Worm (Caenorhabditis elegans) whole organism, L1 larva: ENCODE data around the gene Y75B8A.33.

Source experiments
- C04F5.9 ChIP-seq: sonication (generic microtip); optimal IDR thresholded peaks from 2 replicates; lab custom pipeline; 2016; ENCODE audit warnings: missing genetic modification characterization, missing compliant biosample characterization
- C16A3.4 ChIP-seq: fragments of 150-350 bp; optimal IDR thresholded peaks from 2 replicates; lab custom pipeline; 2014; ENCODE audit warnings: missing biosample characterization, missing genetic modification characterization
- F16B12.6 ChIP-seq: fragments of 150-350 bp; optimal IDR thresholded peaks from 2 replicates; lab custom pipeline; 2014; ENCODE audit warnings: missing biosample characterization, missing genetic modification characterization
- Y116A8C.19 ChIP-seq: sonication (generic microtip); optimal IDR thresholded peaks from 2 replicates; lab custom pipeline; 2016; ENCODE audit warnings: missing compliant biosample characterization, missing genetic modification characterization, borderline replicate concordance
- aha-1 ChIP-seq: fragments of 150-350 bp; optimal IDR thresholded peaks from 2 replicates; lab custom pipeline; 2014; ENCODE audit warnings: missing biosample characterization, missing genetic modification characterization
- alr-1 ChIP-seq: fragments of 200-800 bp; sonication (Bioruptor generic); optimal IDR thresholded peaks from 2 replicates; lab custom pipeline; 2018; ENCODE audit warnings: borderline replicate concordance, mild to moderate bottlenecking, missing genetic modification characterization, missing compliant biosample characterization
- ama-1 ChIP-seq: fragments of 150-350 bp; optimal IDR thresholded peaks from 2 replicates; lab custom pipeline; 2014
- ceh-8 ChIP-seq: fragments of 200-800 bp; sonication (Bioruptor generic); optimal IDR thresholded peaks from 2 replicates; lab custom pipeline; 2018; ENCODE audit warnings: mild to moderate bottlenecking, missing genetic modification characterization, moderate library complexity, missing compliant biosample characterization
- ceh-90 ChIP-seq: sonication (generic microtip); optimal IDR thresholded peaks from 2 replicates; lab custom pipeline; 2016; ENCODE audit warnings: missing genetic modification characterization, missing compliant biosample characterization
- ces-1 ChIP-seq: fragments of 150-350 bp; optimal IDR thresholded peaks from 2 replicates; lab custom pipeline; 2014; ENCODE audit warnings: missing biosample characterization, missing genetic modification reagents, missing genetic modification characterization
- dsc-1 ChIP-seq: sonication (generic microtip); optimal IDR thresholded peaks from 2 replicates; lab custom pipeline; 2016; ENCODE audit warnings: mild to moderate bottlenecking, missing genetic modification characterization, missing compliant biosample characterization
- efl-3 ChIP-seq: fragments of 200-800 bp; sonication (Bioruptor generic); optimal IDR thresholded peaks from 2 replicates; lab custom pipeline; 2018; ENCODE audit warnings: mild to moderate bottlenecking, missing genetic modification characterization, missing compliant biosample characterization
- egl-27 ChIP-seq, 2 experiments: fragments of 150-350 bp in 1 of 2; sonication (generic microtip); optimal IDR thresholded peaks; 3 replicates each; lab custom pipeline; 2017 to 2018; ENCODE audit warnings: missing biosample characterization in 2 of 2, missing genetic modification characterization in 2 of 2, missing genetic modification reagents in 2 of 2
- elt-2 ChIP-seq: sonication (generic microtip); optimal IDR thresholded peaks from 2 replicates; lab custom pipeline; 2016; ENCODE audit warnings: missing genetic modification characterization, mild to moderate bottlenecking, inconsistent platforms, missing compliant biosample characterization, missing genetic modification reagents
- ets-5 ChIP-seq: fragments of 200-800 bp; sonication (Bioruptor generic); IDR thresholded peaks from 2 replicates; pipeline ENCODE4 v1.3.6; 2022; ENCODE audit warnings: missing genetic modification characterization, missing compliant biosample characterization
- fos-1 ChIP-seq: fragments of 150-350 bp; optimal IDR thresholded peaks from 2 replicates; lab custom pipeline; 2014; ENCODE audit warnings: missing biosample characterization, missing genetic modification characterization
- grh-1 ChIP-seq: fragments of 200-800 bp; sonication (Bioruptor generic); IDR thresholded peaks from 2 replicates; pipeline ENCODE4 v1.3.6; 2022; ENCODE audit warnings: missing genetic modification reagents, missing genetic modification characterization, missing compliant biosample characterization
- hlh-17 ChIP-seq: fragments of 200-800 bp; sonication (Bioruptor generic); optimal IDR thresholded peaks from 2 replicates; lab custom pipeline; 2018; ENCODE audit warnings: missing genetic modification characterization, mild to moderate bottlenecking, missing compliant biosample characterization, moderate library complexity, borderline replicate concordance
- hlh-4 ChIP-seq: sonication (generic microtip); optimal IDR thresholded peaks from 2 replicates; lab custom pipeline; 2016; ENCODE audit warnings: mild to moderate bottlenecking, missing genetic modification characterization, missing compliant biosample characterization
- jun-1 ChIP-seq: fragments of 150-350 bp; optimal IDR thresholded peaks from 2 replicates; lab custom pipeline; 2014; ENCODE audit warnings: missing biosample characterization, missing genetic modification reagents, missing genetic modification characterization
- lin-39 ChIP-seq: fragments of 150-350 bp; optimal IDR thresholded peaks from 2 replicates; lab custom pipeline; 2014; ENCODE audit warnings: missing biosample characterization, missing genetic modification reagents, missing genetic modification characterization
- lir-3 ChIP-seq: sonication (generic microtip); optimal IDR thresholded peaks from 2 replicates; lab custom pipeline; 2016; ENCODE audit warnings: mild to moderate bottlenecking, missing genetic modification characterization, moderate library complexity, missing compliant biosample characterization; ENCODE audit not compliant: poor library complexity
- mep-1 ChIP-seq: fragments of 150-350 bp; optimal IDR thresholded peaks from 2 replicates; lab custom pipeline; 2014; ENCODE audit warnings: missing biosample characterization, missing genetic modification characterization
- nhr-11 ChIP-seq: fragments of 150-350 bp; optimal IDR thresholded peaks from 2 replicates; lab custom pipeline; 2014; ENCODE audit warnings: missing biosample characterization, missing genetic modification characterization
- nhr-19 ChIP-seq: fragments of 200-800 bp; sonication (Bioruptor generic); conservative IDR thresholded peaks from 2 replicates; pipeline ENCODE4 v1.3.6; 2022; ENCODE audit warnings: missing genetic modification characterization, missing compliant biosample characterization
- nhr-20 ChIP-seq: sonication (generic microtip); optimal IDR thresholded peaks from 2 replicates; lab custom pipeline; 2016; ENCODE audit warnings: mild to moderate bottlenecking, missing genetic modification characterization, missing compliant biosample characterization
- nhr-71 ChIP-seq: sonication (generic microtip); optimal IDR thresholded peaks from 2 replicates; lab custom pipeline; 2016; ENCODE audit warnings: mild to moderate bottlenecking, missing genetic modification characterization, moderate library complexity, missing compliant biosample characterization
- nhr-77 ChIP-seq: fragments of 150-350 bp; optimal IDR thresholded peaks from 2 replicates; lab custom pipeline; 2014; ENCODE audit warnings: missing biosample characterization, missing genetic modification characterization
- nhr-84 ChIP-seq: sonication (generic microtip); optimal IDR thresholded peaks from 2 replicates; lab custom pipeline; 2017; ENCODE audit warnings: missing biosample characterization, missing genetic modification characterization
- nhr-85 ChIP-seq: sonication (generic microtip); peaks from one replicate; lab custom pipeline; 2016; ENCODE audit warnings: missing genetic modification characterization, inconsistent platforms, missing compliant biosample characterization
- nhr-90 ChIP-seq: sonication (generic microtip); optimal IDR thresholded peaks from 2 replicates; lab custom pipeline; 2016; ENCODE audit warnings: mild to moderate bottlenecking, missing genetic modification characterization, missing compliant biosample characterization; ENCODE audit not compliant: poor library complexity
- pag-3 ChIP-seq: sonication (generic microtip); optimal IDR thresholded peaks from 2 replicates; lab custom pipeline; 2017; ENCODE audit warnings: missing genetic modification characterization, mild to moderate bottlenecking, missing compliant biosample characterization, antibody characterized with exemption, borderline replicate concordance; ENCODE audit not compliant: insufficient read depth
- pax-3 ChIP-seq: fragments of 200-800 bp; sonication (Bioruptor generic); optimal IDR thresholded peaks from 2 replicates; lab custom pipeline; 2018; ENCODE audit warnings: mild to moderate bottlenecking, missing genetic modification characterization, moderate library complexity, missing compliant biosample characterization
- pqm-1 ChIP-seq: sonication (generic microtip); optimal IDR thresholded peaks from 3 replicates; lab custom pipeline; 2017; ENCODE audit warnings: missing biosample characterization, missing genetic modification characterization
- snpc-4 ChIP-seq: fragments of 150-350 bp; optimal IDR thresholded peaks from 2 replicates; lab custom pipeline; 2014; ENCODE audit warnings: missing biosample characterization, missing genetic modification characterization
- sup-37 ChIP-seq: fragments of 200-800 bp; sonication (Bioruptor generic); optimal IDR thresholded peaks from 2 replicates; lab custom pipeline; 2018; ENCODE audit warnings: mild to moderate bottlenecking, missing genetic modification characterization, missing compliant biosample characterization
- swsn-7 ChIP-seq: sonication (generic microtip); optimal IDR thresholded peaks from 2 replicates; lab custom pipeline; 2016; ENCODE audit warnings: missing genetic modification characterization, missing compliant biosample characterization
- tbx-2 ChIP-seq: sonication (generic microtip); optimal IDR thresholded peaks from 2 replicates; lab custom pipeline; 2016; ENCODE audit warnings: missing genetic modification characterization, missing compliant biosample characterization
- unc-130 ChIP-seq: fragments of 150-350 bp; optimal IDR thresholded peaks from 2 replicates; lab custom pipeline; 2017; ENCODE audit warnings: missing biosample characterization, missing genetic modification characterization, inconsistent platforms
- unc-30 ChIP-seq: sonication (generic microtip); optimal IDR thresholded peaks from 2 replicates; lab custom pipeline; 2017; ENCODE audit warnings: missing biosample characterization, missing genetic modification characterization
- unc-62 ChIP-seq: fragments of 150-350 bp; optimal IDR thresholded peaks from 2 replicates; lab custom pipeline; 2014; ENCODE audit warnings: missing biosample characterization, missing genetic modification reagents, missing genetic modification characterization
- unc-86 ChIP-seq: sonication (generic microtip); optimal IDR thresholded peaks from 2 replicates; lab custom pipeline; 2016; ENCODE audit warnings: missing genetic modification characterization, missing compliant biosample characterization
- unc-98 ChIP-seq: fragments of 200-800 bp; sonication (Bioruptor generic); IDR thresholded peaks from 2 replicates; pipeline ENCODE4 v1.3.6; 2022; ENCODE audit warnings: missing genetic modification characterization, missing compliant biosample characterization
- vab-15 ChIP-seq: sonication (generic microtip); optimal IDR thresholded peaks from 2 replicates; lab custom pipeline; 2017; ENCODE audit warnings: missing genotype, mild to moderate bottlenecking, missing genetic modification characterization, missing compliant biosample characterization
- xbp-1 ChIP-seq: sonication (generic microtip); optimal IDR thresholded peaks from 2 replicates; lab custom pipeline; 2016; ENCODE audit warnings: missing genetic modification characterization, missing compliant biosample characterization
- zag-1 ChIP-seq: fragments of 150-350 bp; optimal IDR thresholded peaks from 2 replicates; lab custom pipeline; 2014; ENCODE audit warnings: missing biosample characterization, missing genetic modification characterization
- zip-4 ChIP-seq: fragments of 200-800 bp; sonication (Bioruptor generic); optimal IDR thresholded peaks from 2 replicates; lab custom pipeline; 2018; ENCODE audit warnings: mild to moderate bottlenecking, missing genetic modification characterization, moderate library complexity, missing compliant biosample characterization
- ztf-11 ChIP-seq, 2 experiments: sonication (generic microtip); optimal IDR thresholded peaks; 2 replicates each; lab custom pipeline; 2016 to 2017; ENCODE audit warnings: missing genetic modification characterization in 2 of 2, missing biosample characterization in 1 of 2, missing compliant biosample characterization in 1 of 2
- ztf-4 ChIP-seq: fragments of 150-350 bp; optimal IDR thresholded peaks from 2 replicates; lab custom pipeline; 2014; ENCODE audit warnings: missing biosample characterization, missing genetic modification characterization

The Y75B8A.33 gene

DNA sequence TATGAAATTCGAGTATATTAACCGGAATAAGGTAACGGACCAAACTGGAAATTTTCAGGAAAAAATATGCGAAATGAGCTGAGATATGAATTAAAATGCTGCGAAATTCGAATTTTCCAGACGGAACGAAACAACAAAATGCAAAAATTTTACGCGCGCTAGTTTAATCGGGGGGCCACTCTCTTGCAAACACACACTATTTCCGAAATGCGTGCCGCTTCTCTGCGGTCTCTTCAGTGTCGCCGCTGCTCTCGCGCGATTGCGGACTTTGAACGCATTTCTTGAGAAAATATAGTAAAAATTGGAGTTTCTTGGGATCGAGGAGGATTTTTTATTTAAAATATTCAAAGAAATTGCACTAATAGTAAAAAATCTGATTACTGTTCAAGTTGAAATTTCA lies 2.3 kb upstream of the Y75B8A.33 start (continued):
- TF ChIP-seq egl-27 (tag; optimal IDR thresholded peaks at IDR 0.05; lab: Kevin White, UChicago) = no peak
- TF ChIP-seq F16B12.6 (tag; lab: Kevin White, UChicago) = peak; percentile 70
- no peak for TF ChIP-seq lin-39
- TF ChIP-seq, all 84 proteins: peak for 23

DNA sequence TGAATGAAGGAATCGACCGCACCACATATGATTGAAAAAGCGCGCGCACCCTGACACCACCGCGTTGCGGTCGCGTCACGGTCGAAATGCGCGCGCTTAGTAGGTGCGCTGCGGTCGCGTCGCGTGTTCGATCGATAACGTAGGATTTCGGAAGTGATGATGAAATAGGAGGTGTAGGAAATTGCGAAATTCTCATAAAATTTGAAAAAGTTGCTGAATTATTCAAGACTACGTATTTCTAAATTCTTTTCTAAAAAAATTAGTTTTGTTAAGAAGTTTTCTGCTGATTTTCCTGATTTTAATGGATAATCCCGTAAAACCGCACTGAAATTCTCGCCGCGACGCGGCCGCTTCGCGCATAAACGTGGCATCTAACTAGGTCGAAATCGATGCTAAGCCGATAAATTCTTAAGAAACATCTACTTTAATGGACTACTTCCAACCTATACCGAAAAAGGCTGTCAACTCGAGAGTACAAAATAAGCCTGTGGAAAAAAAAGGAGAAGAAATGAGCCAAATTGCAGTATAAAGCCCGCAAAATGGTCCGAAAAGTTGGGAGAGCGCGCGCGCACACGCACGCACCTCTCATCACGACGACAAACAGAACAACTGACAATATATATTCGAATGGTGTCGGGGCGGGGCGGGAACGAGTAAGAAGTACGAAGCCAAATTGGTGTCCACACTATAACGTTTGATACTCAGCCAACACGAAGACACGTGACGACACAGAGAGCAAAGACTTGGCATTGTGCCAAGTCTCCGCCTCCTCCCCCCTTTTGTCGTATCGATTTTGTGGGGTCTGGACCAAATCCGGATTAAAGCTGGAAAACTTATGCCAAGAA lies 1.5 kb upstream of the Y75B8A.33 start, which contains the start of gene his-72:
Gene his-72 (minus strand): TSS at position 589 of the 845 bp plus-strand sequence.
- TF ChIP-seq vab-15 (peak; percentile 56), nhr-85 (tag; lab: Kevin White, UChicago) (peak; percentile 80), ets-5 (no peak), jun-1 (tag; lab: Kevin White, UChicago) (peak; percentile 6), pag-3 (tag; lab: Kevin White, UChicago) (no peak), zag-1 (tag; lab: Kevin White, UChicago) (no peak), nhr-90 (tag; lab: Kevin White, UChicago) (peak; percentile 29), C16A3.4 (tag; lab: Kevin White, UChicago) (no peak), dsc-1 (tag; lab: Kevin White, UChicago) (peak; percentile 48), unc-130 (peak; percentile 23), alr-1 (tag; lab: Kevin White, UChicago) (no peak), ceh-90 (tag; lab: Kevin White, UChicago) (no peak), lir-3 (peak; percentile 13), grh-1 (peak; percentile 38; the same call in 1 of the 2 replicates), ces-1 (GFP tag; lab: Kevin White, UChicago) (no peak), mep-1 (tag; lab: Kevin White, UChicago) (peak; percentile 40), C04F5.9 (tag; lab: Kevin White, UChicago) (no peak), unc-62 (GFP tag; lab: Kevin White, UChicago) (no peak), pqm-1 (tag; lab: Kevin White, UChicago) (no peak), ztf-4 (tag; lab: Kevin White, UChicago) (peak; percentile 67), unc-86 (tag; lab: Kevin White, UChicago) (peak; percentile 54), fos-1 (no peak), unc-98 (GFP tag; lab: Robert Waterston, UW) (no peak), ztf-11 (tag; optimal IDR thresholded peaks at IDR 0.05; lab: Kevin White, UChicago) (peak in 1 of 2 experiments; percentile 60), pax-3 (peak; percentile 46), aha-1 (tag; lab: Kevin White, UChicago) (no peak), zip-4 (peak; percentile 7), tbx-2 (tag; lab: Kevin White, UChicago) (peak; percentile 48), nhr-71 (tag; lab: Kevin White, UChicago) (peak; percentile 71), elt-2 (tag; lab: Kevin White, UChicago) (peak; percentile 31), swsn-7 (peak; percentile 40), ama-1 (lab: Kevin White, UChicago) (no peak), xbp-1 (tag; lab: Kevin White, UChicago) (peak; percentile 29), nhr-20 (tag; lab: Kevin White, UChicago) (peak; percentile 41), nhr-84 (tag; lab: Kevin White, UChicago) (no peak), hlh-17 (GFP tag; lab: Kevin White, UChicago) (no peak), nhr-77 (tag; lab: Kevin White, UChicago) (no peak), nhr-11 (tag; lab: Kevin White, UChicago) (no peak), efl-3 (no peak), snpc-4 (tag; lab: Kevin White, UChicago) (no peak), egl-27 (tag; optimal IDR thresholded peaks at IDR 0.05; lab: Kevin White, UChicago) (no peak), hlh-4 (tag; lab: Kevin White, UChicago) (no peak), unc-30 (tag; lab: Kevin White, UChicago) (no peak), sup-37 (GFP tag; lab: Kevin White, UChicago) (no peak), F16B12.6 (tag; lab: Kevin White, UChicago) (peak; percentile 17), Y116A8C.19 (tag; lab: Kevin White, UChicago) (no peak), nhr-19 (GFP tag; lab: Robert Waterston, UW) (peak; percentile 64), ceh-8 (no peak)
